Fruit fly (Drosophila melanogaster) Kc167 (cell line): ENCODE data around the gene Rab3-GAP.

Experiments
- Myc ChIP-seq: fragments of >200 bp; optimal IDR thresholded peaks from 2 replicates; lab custom pipeline; 2017; ENCODE audit warnings: missing external identifiers
- Sin3A ChIP-seq: fragments of >200 bp; optimal IDR thresholded peaks from 2 replicates; lab custom pipeline; 2018; ENCODE audit warnings: missing external identifiers
- h ChIP-seq: fragments of >200 bp; optimal IDR thresholded peaks from 3 replicates; lab custom pipeline; 2018; ENCODE audit warnings: missing external identifiers
- insv ChIP-seq: fragments of >200 bp; optimal IDR thresholded peaks from 3 replicates; lab custom pipeline; 2018; ENCODE audit warnings: missing external identifiers
- psq ChIP-seq: fragments of >200 bp; optimal IDR thresholded peaks from 2 replicates; lab custom pipeline; 2017; ENCODE audit warnings: missing external identifiers
- ttk ChIP-seq: sonication (Bioruptor generic); optimal IDR thresholded peaks from 2 replicates; lab custom pipeline; 2017; ENCODE audit warnings: missing external identifiers

The Rab3-GAP gene

dm6 chr2L:12063035-12063434, at the start of gene Rab3-GAP:
Gene Rab3-GAP, minus strand, starts transcription at chr2L:12063184.
- TF ChIP-seq Sin3A (lab: Kevin White, UChicago): no peak
- TF ChIP-seq insv (lab: Kevin White, UChicago): no peak
- TF ChIP-seq Myc (lab: Kevin White, UChicago): no peak
- no peak for TF ChIP-seq h (lab: Kevin White, UChicago)
- TF ChIP-seq psq: no peak
- no peak for TF ChIP-seq ttk (lab: Kevin White, UChicago)

- TF ChIP-seq Sin3A (lab: Kevin White, UChicago): no peak
- TF ChIP-seq Myc (lab: Kevin White, UChicago): no peak
- no peak for TF ChIP-seq ttk (lab: Kevin White, UChicago)
- TF ChIP-seq h (lab: Kevin White, UChicago): no peak
- no peak for TF ChIP-seq insv (lab: Kevin White, UChicago)
- no peak for TF ChIP-seq psq
These were observed 47.8 kb upstream of the Rab3-GAP start, which contains the start of gene Phae2 for dm6 chr2L:12110810-12111209. Gene Phae2, plus strand, starts transcription at chr2L:12111110.

dm6 chr2L:12108779-12109564, 46.0 kb upstream of the Rab3-GAP start, which contains the start of the genes Rab6 and Phae1:
Gene Rab6, minus strand, starts transcription at chr2L:12109116.
Gene Phae1, plus strand, starts transcription at chr2L:12109417.
- TF ChIP-seq insv (lab: Kevin White, UChicago) (no peak), ttk (lab: Kevin White, UChicago) (no peak), Sin3A (lab: Kevin White, UChicago) (no peak), psq (no peak), Myc (lab: Kevin White, UChicago) (no peak), h (lab: Kevin White, UChicago) (no peak)

- TF ChIP-seq insv (lab: Kevin White, UChicago) (no peak), h (lab: Kevin White, UChicago) (no peak)
These were observed 44.1 kb upstream of the Rab3-GAP start for dm6 chr2L:12107087-12107486.

dm6 chr2L:12103231-12104210, 40.5 kb upstream of the Rab3-GAP start, which contains the start of the genes Patsas and ThrRS:
Gene Patsas, minus strand, starts transcription at chr2L:12103285.
Gene ThrRS, plus strand, starts transcription at chr2L:12103751.
- TF ChIP-seq Sin3A (lab: Kevin White, UChicago): no peak
- TF ChIP-seq ttk (lab: Kevin White, UChicago): no peak
- no peak for TF ChIP-seq h (lab: Kevin White, UChicago)
- no peak for TF ChIP-seq insv (lab: Kevin White, UChicago)

- TF ChIP-seq psq (no peak), h (lab: Kevin White, UChicago) (no peak), ttk (lab: Kevin White, UChicago) (no peak), insv (lab: Kevin White, UChicago) (no peak), Sin3A (lab: Kevin White, UChicago) (no peak), Myc (lab: Kevin White, UChicago) (no peak)
These were observed 34.7 kb upstream of the Rab3-GAP start, which contains the start of gene Ced-12 for dm6 chr2L:12097698-12098097. Gene Ced-12, plus strand, starts transcription at chr2L:12097838.

- no peak for TF ChIP-seq ttk (lab: Kevin White, UChicago)
- TF ChIP-seq Myc (lab: Kevin White, UChicago): no peak
- TF ChIP-seq insv (lab: Kevin White, UChicago): no peak
- TF ChIP-seq Sin3A (lab: Kevin White, UChicago): no peak
These were observed 33.4 kb upstream of the Rab3-GAP start, which contains the start of the genes CG6712 and Mt2 for dm6 chr2L:12096396-12096813. Gene CG6712, minus strand, starts transcription at chr2L:12096511. Gene Mt2, plus strand, starts transcription at chr2L:12096525.

dm6 chr2L:12093652-12094051, 30.7 kb upstream of the Rab3-GAP start:
- TF ChIP-seq h (lab: Kevin White, UChicago) (no peak), Sin3A (lab: Kevin White, UChicago) (no peak), psq (no peak), insv (lab: Kevin White, UChicago) (no peak), ttk (lab: Kevin White, UChicago) (no peak), Myc (lab: Kevin White, UChicago) (no peak)

- TF ChIP-seq Sin3A (lab: Kevin White, UChicago): no peak
- TF ChIP-seq ttk (lab: Kevin White, UChicago): no peak
- no peak for TF ChIP-seq insv (lab: Kevin White, UChicago)
- TF ChIP-seq h (lab: Kevin White, UChicago): no peak
- TF ChIP-seq psq: no peak
- no peak for TF ChIP-seq Myc (lab: Kevin White, UChicago)
These were observed 29.7 kb upstream of the Rab3-GAP start for dm6 chr2L:12092719-12093118.

- TF ChIP-seq insv (lab: Kevin White, UChicago): no peak
- no peak for TF ChIP-seq h (lab: Kevin White, UChicago)
- no peak for TF ChIP-seq psq
- no peak for TF ChIP-seq ttk (lab: Kevin White, UChicago)
These were observed 29.1 kb upstream of the Rab3-GAP start for dm6 chr2L:12092041-12092440.

- TF ChIP-seq Myc (lab: Kevin White, UChicago) (no peak), psq (no peak), insv (lab: Kevin White, UChicago) (no peak), Sin3A (lab: Kevin White, UChicago) (no peak), ttk (lab: Kevin White, UChicago) (no peak), h (lab: Kevin White, UChicago) (no peak)
These were observed 28.5 kb upstream of the Rab3-GAP start, which contains the start of gene Pex19 for dm6 chr2L:12091522-12091921. Gene Pex19, plus strand, starts transcription at chr2L:12091822.
